Worm (Caenorhabditis elegans) whole organism, late embryonic: Measurements from ENCODE around the gene R05G9.5.

ENCODE experiments used
- ama-1 ChIP-seq: fragments of 150-350 bp; optimal IDR thresholded peaks from 2 replicates; lab custom pipeline; 2014
- ceh-2 ChIP-seq: sonication (generic microtip); optimal IDR thresholded peaks from 2 replicates; lab custom pipeline; 2016; ENCODE audit warnings: missing genotype, missing genetic modification characterization, missing compliant biosample characterization
- ceh-22 ChIP-seq: sonication (generic microtip); optimal IDR thresholded peaks from 2 replicates; lab custom pipeline; 2017; ENCODE audit warnings: missing biosample characterization, missing genetic modification characterization
- ceh-30 ChIP-seq: fragments of 150-350 bp; optimal IDR thresholded peaks from 2 replicates; lab custom pipeline; 2014; ENCODE audit warnings: missing biosample characterization, missing genetic modification characterization
- ceh-6 ChIP-seq: fragments of 200-800 bp; sonication (Bioruptor generic); optimal IDR thresholded peaks from 2 replicates; lab custom pipeline; 2018; ENCODE audit warnings: mild to moderate bottlenecking, missing genetic modification characterization, missing compliant biosample characterization
- fax-1 ChIP-seq: sonication (generic microtip); optimal IDR thresholded peaks from 2 replicates; lab custom pipeline; 2016; ENCODE audit warnings: missing genotype, missing genetic modification characterization, missing compliant biosample characterization
- gmeb-2 ChIP-seq: sonication (generic microtip); optimal IDR thresholded peaks from 2 replicates; lab custom pipeline; 2016; ENCODE audit warnings: missing genetic modification characterization, inconsistent platforms, missing compliant biosample characterization
- hlh-30 ChIP-seq: sonication (generic microtip); optimal IDR thresholded peaks from 2 replicates; lab custom pipeline; 2017; ENCODE audit warnings: antibody characterized with exemption, missing genetic modification characterization, missing compliant biosample characterization; ENCODE audit not compliant: insufficient read depth
- mec-3 ChIP-seq: sonication (generic microtip); optimal IDR thresholded peaks from 2 replicates; lab custom pipeline; 2016; ENCODE audit warnings: borderline replicate concordance, missing genetic modification characterization, missing compliant biosample characterization
- nhr-11 ChIP-seq: fragments of 150-350 bp; optimal IDR thresholded peaks from 2 replicates; lab custom pipeline; 2014; ENCODE audit warnings: missing biosample characterization, missing genetic modification characterization
- pha-4 ChIP-seq: fragments of 150-350 bp; optimal IDR thresholded peaks from 2 replicates; lab custom pipeline; 2018; ENCODE audit warnings: missing biosample characterization, missing genetic modification reagents, missing genetic modification characterization
- pqm-1 ChIP-seq: sonication (generic microtip); optimal IDR thresholded peaks from 2 replicates; lab custom pipeline; 2016; ENCODE audit warnings: missing genetic modification characterization, missing compliant biosample characterization
- rnt-1 ChIP-seq: sonication (generic microtip); optimal IDR thresholded peaks from 2 replicates; lab custom pipeline; 2016; ENCODE audit warnings: missing genetic modification characterization, missing compliant biosample characterization
- sox-2 ChIP-seq: fragments of 200-800 bp; sonication (Bioruptor generic); IDR thresholded peaks from 2 replicates; pipeline ENCODE4 v1.3.6; 2022; ENCODE audit warnings: missing genetic modification reagents, missing genetic modification characterization, missing compliant biosample characterization

ce11 chrII:6470985-6471384 is 29.1 kb downstream of the R05G9.5 start, which contains the start of gene dgk-5:
- TF ChIP-seq ceh-2 (no peak), ceh-30 (tag; lab: Kevin White, UChicago) (no peak), nhr-11 (no peak), ama-1 (lab: Kevin White, UChicago) (no peak), sox-2 (GFP tag; lab: Robert Waterston, UW) (no peak), ceh-6 (GFP tag; lab: Kevin White, UChicago) (no peak), fax-1 (tag; lab: Kevin White, UChicago) (no peak), mec-3 (tag; lab: Kevin White, UChicago) (no peak), ceh-22 (no peak), gmeb-2 (no peak), pqm-1 (no peak), hlh-30 (tag; lab: Kevin White, UChicago) (no peak), rnt-1 (tag; lab: Kevin White, UChicago) (no peak), pha-4 (tag; lab: Kevin White, UChicago) (no peak)
